Fruit fly (Drosophila melanogaster) Kc167 (cell line): ENCODE measurements around the gene AMPKalpha.

Source experiments
- Myc ChIP-seq: fragments of >200 bp; optimal IDR thresholded peaks from 2 replicates; lab custom pipeline; 2017; ENCODE audit warnings: missing external identifiers
- Sin3A ChIP-seq: fragments of >200 bp; optimal IDR thresholded peaks from 2 replicates; lab custom pipeline; 2018; ENCODE audit warnings: missing external identifiers
- h ChIP-seq: fragments of >200 bp; optimal IDR thresholded peaks from 3 replicates; lab custom pipeline; 2018; ENCODE audit warnings: missing external identifiers
- insv ChIP-seq: fragments of >200 bp; optimal IDR thresholded peaks from 3 replicates; lab custom pipeline; 2018; ENCODE audit warnings: missing external identifiers
- psq ChIP-seq: fragments of >200 bp; optimal IDR thresholded peaks from 2 replicates; lab custom pipeline; 2017; ENCODE audit warnings: missing external identifiers
- ttk ChIP-seq: sonication (Bioruptor generic); optimal IDR thresholded peaks from 2 replicates; lab custom pipeline; 2017; ENCODE audit warnings: missing external identifiers

Gene AMPKalpha

DNA sequence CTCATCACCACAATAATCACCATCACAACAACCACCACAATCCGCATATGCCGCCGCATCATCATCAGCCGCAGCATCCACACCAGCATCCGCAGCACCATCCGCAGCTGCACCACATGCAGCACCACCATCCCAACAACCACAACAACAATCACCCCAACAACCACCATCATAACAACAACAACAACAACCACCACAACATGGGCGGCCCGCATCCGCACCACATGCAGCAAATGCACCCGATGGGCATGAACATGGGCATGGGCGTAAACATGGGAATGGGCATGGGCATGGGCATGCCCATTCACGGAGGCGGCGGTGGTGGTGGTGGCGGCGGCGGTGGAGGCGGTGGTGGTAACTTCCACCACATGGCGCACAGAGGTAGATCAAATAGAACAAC lies 2.7 kb upstream of the AMPKalpha start:
- TF ChIP-seq Sin3A (no peak), Myc (lab: Kevin White, UChicago) (no peak), h (no peak), insv (lab: Kevin White, UChicago) (no peak)

DNA sequence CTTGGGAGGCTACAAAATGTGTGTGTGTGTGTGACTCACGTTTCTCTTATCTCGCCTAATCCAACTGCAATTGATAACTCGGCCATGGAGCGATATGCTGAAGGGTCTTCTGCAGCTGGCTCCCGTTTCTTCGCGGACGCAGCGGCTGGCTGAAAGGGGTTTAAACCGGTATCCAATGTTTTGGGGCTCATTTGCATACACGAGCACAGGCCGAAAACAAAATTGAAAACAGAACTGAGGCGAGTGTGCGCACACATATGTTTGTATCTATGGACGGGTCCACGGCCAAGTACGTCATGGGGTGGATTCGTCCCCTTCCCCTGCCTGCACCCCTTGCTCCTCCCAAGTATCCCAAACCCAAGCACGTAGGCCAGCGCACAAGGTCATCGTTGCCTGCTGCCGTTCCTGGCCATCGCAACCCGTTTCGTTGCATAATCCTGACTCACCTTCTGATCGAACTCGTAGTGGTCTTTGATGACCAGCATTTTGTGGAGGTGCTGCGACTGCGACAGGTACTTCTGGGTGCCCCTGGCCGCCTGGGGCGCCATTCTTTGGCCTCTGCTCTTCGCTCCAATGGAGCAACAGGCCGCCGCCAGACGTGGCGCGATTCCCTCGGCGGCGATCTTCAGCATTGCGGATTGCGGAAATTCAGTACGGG lies 4.5 kb downstream of the AMPKalpha start:
- TF ChIP-seq Sin3A (no peak), ttk (no peak), Myc (lab: Kevin White, UChicago) (no peak), psq (no peak), h (no peak), insv (lab: Kevin White, UChicago) (no peak)

DNA sequence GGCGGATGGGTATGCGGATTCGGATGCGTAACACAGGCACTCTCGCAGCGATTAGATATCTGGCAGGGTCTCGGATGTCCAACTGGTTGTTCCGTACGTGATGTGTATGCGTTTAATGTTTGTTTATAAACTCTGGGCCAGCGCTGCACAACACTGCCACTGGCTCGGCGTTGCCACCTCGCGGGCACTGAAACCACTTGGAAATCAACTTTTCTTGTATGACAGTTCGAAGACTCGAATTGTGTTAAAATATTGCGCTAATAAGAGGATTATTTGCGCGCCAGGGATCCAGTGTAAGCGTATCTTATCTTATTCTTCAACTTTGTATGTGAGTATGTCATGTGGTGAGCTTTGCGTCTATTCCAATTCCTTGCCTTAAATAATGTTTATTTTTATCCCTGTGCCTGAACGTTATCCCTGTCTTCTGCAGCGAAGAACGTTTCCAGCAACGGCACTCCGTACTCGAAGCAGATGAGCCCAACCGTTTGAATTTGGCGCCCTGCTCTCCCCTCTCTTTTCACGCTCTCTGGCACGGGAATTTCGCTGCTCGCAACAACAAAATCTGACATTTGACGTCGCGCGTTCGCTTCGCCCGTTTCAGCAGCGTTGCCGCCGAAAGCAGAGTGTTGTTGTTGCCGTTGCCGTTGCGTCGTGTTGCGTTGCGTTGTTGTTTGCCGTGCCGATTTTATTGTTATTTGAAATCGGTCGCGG lies 5.2 kb downstream of the AMPKalpha start, which contains the start of the genes CG3719 and CG32813:
CG3719 (minus strand) TSS at position 131 of the 711 bp plus-strand sequence.
CG32813 (plus strand) TSS at position 565 of the 711 bp plus-strand sequence.
- TF ChIP-seq ttk (no peak), h (no peak), insv (lab: Kevin White, UChicago) (no peak), psq (no peak), Myc (lab: Kevin White, UChicago) (no peak), Sin3A (no peak)

DNA sequence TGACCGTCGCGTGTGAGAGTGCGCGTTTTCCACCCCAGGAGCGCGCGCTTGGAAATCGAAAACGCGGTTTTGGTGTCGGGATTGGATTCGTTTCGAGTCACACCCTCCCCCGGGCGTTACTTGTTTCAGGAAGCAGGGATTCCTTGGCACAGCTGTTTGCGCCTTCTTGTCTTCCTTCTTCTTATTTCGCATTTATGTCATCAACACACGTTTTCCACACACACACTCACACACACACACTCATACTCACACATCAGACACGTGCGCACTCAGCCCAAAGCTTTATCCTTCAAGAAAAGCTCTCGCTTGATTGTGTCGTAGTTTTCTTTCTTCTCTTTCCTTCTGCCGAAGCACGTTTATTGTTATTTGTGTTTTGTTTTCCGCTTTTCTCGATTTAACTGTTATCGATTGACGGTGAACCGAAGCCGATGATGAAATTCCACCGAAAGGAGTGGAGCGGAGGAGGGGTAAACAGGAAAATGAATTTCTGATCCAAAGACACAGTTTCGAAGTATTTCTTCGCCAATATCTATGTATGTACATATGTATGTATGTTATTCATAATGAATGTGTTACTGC lies 6.2 kb downstream of the AMPKalpha start:
- no peak for TF ChIP-seq psq
- no peak for TF ChIP-seq ttk
- TF ChIP-seq Myc (lab: Kevin White, UChicago), result no peak
- TF ChIP-seq Sin3A, result no peak
- TF ChIP-seq insv (lab: Kevin White, UChicago), result no peak
- no peak for TF ChIP-seq h

DNA sequence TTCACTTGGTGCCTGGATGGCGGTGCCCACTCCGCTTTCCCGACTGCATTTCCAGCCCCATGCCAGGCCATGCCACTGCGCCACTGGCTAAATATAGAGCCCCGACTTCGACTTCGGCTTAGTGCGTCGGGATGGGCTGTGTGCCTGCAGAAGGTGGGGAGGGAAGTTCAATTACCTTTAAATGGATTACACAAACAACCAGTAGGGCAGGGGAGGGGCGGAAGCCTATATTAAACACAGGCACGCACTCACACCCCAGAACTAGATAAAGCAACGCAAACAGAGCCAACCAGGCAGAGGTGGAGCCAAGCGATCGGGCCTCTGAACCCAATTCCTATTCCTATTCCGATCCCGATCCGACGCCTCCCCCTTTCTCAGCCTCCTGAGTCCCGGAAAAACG lies 7.2 kb downstream of the AMPKalpha start:
- no peak for TF ChIP-seq Myc (lab: Kevin White, UChicago)
- TF ChIP-seq insv (lab: Kevin White, UChicago), result no peak
- TF ChIP-seq Sin3A, result no peak
- TF ChIP-seq h, result no peak
- no peak for TF ChIP-seq psq
- no peak for TF ChIP-seq ttk

DNA sequence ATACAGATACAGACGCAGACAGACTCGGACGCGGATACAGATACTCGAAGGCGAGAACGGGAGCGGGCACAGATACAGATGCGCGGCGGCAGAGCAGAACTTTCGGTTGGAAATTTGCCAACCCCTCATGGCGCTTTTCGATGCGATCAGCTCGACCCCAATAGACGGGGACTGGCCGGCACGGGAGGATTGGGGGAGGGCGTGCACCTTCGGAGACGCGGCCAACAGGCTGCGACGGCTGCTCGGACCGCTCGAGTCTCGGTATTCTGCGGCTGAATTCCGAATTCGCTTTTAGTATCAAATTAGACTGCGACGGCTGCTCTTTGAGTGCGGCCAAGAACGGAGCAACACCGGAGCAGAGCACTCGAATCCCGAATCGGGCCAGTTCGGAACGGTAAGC lies 8.9 kb downstream of the AMPKalpha start:
- no peak for TF ChIP-seq insv (lab: Kevin White, UChicago)
- TF ChIP-seq Sin3A, result no peak
- no peak for TF ChIP-seq h
- no peak for TF ChIP-seq ttk
- no peak for TF ChIP-seq psq
- no peak for TF ChIP-seq Myc (lab: Kevin White, UChicago)

DNA sequence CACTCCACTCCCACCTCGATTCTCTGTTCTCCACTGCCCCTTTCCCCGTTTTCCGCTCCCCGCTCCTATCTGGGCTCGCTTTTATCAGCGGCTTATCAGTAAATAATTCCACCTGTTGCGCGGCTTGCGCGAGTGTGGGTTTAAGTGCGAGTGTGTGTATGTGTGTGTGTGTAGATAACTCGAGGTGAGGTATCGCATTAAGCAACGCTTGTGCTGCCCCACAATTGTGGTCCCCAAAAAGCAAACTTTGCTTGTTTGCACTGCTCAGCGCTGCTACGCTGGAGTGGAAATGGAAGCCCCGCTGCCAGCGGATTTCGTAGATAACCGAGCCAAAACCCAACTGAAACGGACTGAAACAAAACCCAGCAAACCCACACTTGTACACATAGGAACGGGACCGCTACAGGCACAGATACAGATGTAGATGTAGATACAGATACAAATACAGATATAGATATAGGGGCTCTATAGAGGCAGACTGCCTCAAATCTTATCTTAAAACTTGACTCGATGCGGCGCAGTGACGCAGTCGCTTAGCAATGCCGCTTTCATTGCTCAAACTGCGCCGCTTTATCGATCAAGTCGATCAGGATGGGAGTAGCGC lies 11.9 kb downstream of the AMPKalpha start:
- no peak for TF ChIP-seq Sin3A
- TF ChIP-seq Myc (lab: Kevin White, UChicago), result no peak
- TF ChIP-seq ttk, result no peak
- TF ChIP-seq h, result no peak
- no peak for TF ChIP-seq psq
- TF ChIP-seq insv (lab: Kevin White, UChicago), result no peak

DNA sequence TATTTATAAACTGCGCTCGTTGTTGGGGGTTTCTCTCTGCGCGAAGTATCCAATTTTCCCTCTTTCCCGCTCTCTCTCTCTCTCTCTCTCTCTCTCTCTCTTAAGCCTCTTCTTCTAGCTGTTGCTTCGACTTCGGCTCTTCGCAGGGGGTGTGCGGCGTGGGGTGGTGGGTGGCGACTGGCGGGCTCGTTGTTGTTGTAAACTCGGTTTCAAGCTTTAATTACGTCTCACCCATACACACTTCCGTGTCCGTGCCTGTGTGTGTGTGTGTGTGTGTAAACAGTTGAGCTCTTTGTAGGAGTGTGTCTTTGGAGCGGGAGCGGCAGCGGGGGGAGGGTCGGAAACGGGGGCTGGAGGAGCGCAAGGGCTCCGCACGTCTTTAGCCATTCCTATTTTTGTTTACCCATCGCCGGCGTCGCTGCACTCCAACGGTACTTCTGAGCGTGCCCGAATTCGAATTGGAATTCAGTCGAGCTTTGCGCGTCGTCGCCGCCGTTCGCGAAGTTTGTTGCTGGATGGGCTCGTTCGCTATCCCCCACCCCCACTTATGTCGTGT lies 12.9 kb downstream of the AMPKalpha start:
- TF ChIP-seq h (no peak), ttk (no peak), insv (lab: Kevin White, UChicago) (no peak), Sin3A (no peak), psq (no peak), Myc (lab: Kevin White, UChicago) (no peak)

DNA sequence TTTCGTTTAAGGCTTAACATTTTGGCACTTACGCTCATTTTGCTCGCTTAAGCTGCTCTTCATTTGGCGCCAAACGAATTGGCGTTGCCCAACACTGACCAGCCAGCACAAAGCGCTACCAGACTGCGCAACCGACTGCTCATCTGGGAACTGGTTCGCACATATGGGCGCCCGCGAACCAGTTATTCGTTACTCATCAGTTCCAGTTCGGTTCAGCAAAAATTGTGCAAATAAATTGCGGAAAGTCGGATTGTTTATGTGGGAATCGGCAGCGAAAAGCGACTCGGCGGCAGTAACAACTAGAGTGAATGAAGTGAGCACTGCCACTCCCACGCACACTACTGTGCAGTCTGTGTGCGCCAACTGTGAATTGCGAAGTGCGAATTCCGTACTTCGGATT lies 17.5 kb downstream of the AMPKalpha start, which contains the start of gene Rilpl:
Rilpl (plus strand) TSS at position 180 of the 400 bp plus-strand sequence.
- no peak for TF ChIP-seq insv (lab: Kevin White, UChicago)
- TF ChIP-seq ttk, result no peak
- TF ChIP-seq Sin3A, result no peak
- no peak for TF ChIP-seq Myc (lab: Kevin White, UChicago)
- no peak for TF ChIP-seq psq
- no peak for TF ChIP-seq h

DNA sequence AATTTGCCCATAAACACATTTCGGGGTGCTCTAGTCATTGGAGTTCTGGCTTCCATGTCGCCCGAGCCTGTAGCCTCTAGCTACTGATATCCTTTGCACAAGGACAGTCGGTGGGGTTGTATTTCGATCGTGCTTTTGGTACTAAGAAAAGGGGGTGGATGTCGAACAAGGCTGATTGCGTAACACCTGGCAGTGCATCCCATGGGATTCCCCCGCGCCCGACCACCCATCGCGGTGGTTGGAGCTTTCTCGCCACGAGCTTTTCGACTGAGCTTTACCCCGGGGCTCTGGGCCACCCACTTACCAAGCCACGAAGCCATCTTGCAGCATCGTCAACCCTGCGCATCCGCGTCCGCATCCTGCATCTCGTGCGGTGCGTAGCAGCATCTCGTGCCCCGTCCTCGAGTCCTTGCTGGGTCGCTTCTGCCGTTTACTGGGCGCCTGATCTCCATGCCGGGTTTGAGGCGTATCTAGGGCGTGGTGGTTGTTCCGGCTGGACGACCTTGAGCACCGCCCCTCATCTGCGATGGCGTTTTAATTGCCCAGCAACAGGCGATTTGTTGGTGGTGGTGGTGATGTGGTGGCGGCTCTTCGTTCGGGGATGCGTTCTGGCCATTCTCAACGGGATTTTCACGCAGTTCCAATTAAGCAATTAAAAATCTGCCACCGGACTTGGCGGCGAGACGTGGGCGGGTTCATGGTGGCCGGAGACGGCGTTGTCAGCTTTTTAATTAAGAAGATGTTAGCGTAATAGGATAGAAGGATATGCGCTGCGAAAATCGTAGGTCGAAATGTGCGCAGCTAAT lies 22.5 kb downstream of the AMPKalpha start:
- no peak for TF ChIP-seq psq
- TF ChIP-seq Sin3A, result no peak
- TF ChIP-seq insv (lab: Kevin White, UChicago), result no peak
- TF ChIP-seq ttk, result no peak
- no peak for TF ChIP-seq h

DNA sequence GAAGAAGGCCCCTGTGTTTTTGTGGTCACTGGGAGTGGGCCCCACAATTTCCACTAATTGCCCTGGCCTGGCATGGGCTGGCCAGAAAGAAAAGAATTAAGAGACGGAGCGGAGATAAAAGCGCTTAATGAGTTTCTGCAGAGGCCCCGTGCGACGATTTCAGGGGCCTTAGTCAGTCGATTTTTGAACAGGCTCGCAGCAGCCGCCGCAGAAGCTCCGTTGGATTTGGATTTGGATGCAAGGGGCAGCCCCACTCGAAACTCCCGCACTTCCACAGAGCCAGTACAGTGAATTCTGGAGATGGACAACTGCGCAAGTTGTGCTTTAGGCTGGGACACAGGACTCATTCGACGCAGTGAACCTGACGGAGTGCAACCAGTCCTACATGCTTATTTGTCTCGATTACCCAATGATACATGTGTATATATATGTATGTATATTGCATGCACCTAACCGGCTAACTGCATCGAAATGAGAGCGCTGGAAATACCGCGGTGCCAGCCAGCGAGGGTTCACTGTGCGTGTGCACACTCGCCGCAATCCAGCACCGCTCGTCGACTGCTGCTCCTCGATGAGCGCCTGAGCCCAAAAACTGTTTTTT lies 23.2 kb downstream of the AMPKalpha start:
- TF ChIP-seq h, result no peak
- TF ChIP-seq Myc (lab: Kevin White, UChicago), result no peak
- TF ChIP-seq ttk, result no peak
- no peak for TF ChIP-seq insv (lab: Kevin White, UChicago)
- no peak for TF ChIP-seq Sin3A
- TF ChIP-seq psq, result no peak
